Fruit fly (Drosophila melanogaster): ENCODE measurements around the gene CG31848.
A peak's percentile ranks its signal among the peaks of the same experiment; 100 is the strongest.

Gene CG31848

DNA sequence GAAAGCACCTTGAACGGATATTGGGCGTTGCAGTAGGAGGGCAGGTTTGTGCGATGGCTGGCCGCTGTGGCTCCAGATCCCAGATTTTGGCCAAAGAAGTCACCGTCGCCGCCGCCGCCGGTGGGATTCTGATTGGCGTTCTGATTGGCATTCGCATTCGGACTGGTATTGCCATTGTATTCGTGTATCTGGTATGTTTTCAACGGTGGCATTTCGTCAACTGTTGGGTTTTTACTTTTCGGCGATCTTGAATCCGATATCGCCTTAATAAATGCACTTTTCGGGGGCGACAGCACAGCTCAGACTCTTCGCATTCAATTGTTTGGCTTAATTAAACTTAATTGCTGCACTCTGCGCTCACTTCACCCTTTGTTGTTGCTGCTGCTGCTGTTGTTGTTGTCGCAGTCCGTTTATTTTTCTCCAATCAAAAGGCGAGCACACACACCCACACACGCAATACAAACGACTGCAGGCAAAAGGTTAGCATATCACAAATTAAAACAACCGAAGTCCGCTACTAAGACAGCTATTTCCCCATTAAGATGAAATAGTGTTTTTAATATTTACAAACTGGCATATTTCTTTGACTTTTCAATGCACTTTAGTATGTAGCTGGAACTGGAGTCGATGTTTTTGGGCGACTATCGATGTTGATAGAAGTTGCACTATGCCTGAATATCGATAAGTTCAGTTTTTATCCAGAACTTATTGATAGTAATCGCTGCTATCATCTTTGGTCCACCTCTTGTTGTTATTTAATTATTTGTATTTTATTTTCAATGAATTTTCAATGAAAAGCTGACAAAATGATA lies 46.2 kb downstream of the CG31848 start, which contains the start of the genes CG9426 and mRF1 (continued):
- TF ChIP-seq CG12236 (GFP tag; optimal IDR thresholded peaks at IDR 0.05) (no peak), TFAM (GFP tag; optimal IDR thresholded peaks at IDR 0.05) (no peak), CG3281 (GFP tag; optimal IDR thresholded peaks at IDR 0.05) (peak; percentile 13), chn (GFP tag; optimal IDR thresholded peaks at IDR 0.05) (no peak), peb (GFP tag; IDR thresholded peaks at IDR 0.05) (no peak), dysf (GFP tag; IDR thresholded peaks at IDR 0.05) (no peak), CG17568 (GFP tag; optimal IDR thresholded peaks at IDR 0.05) (no peak), Dp (GFP tag; optimal IDR thresholded peaks at IDR 0.05) (peak; percentile 24), Scr (GFP tag; IDR thresholded peaks at IDR 0.05; ENCODE audit: partially characterized antibody) (peak; percentile 97), CG33213 (GFP tag; optimal IDR thresholded peaks at IDR 0.05) (peak; percentile 13), crol (GFP tag; IDR thresholded peaks at IDR 0.05) (no peak), stc (GFP tag; IDR thresholded peaks at IDR 0.05) (no peak), CG8765 (GFP tag; IDR thresholded peaks at IDR 0.05) (no peak), dmrt11E (tag; optimal IDR thresholded peaks at IDR 0.05) (no peak), Drgx (GFP tag; IDR thresholded peaks at IDR 0.05) (no peak), Ets65A (GFP tag) (no peak), dimm (GFP tag; IDR thresholded peaks at IDR 0.05) (no peak), ind (GFP tag; optimal IDR thresholded peaks at IDR 0.05) (no peak), BtbVII (GFP tag; optimal IDR thresholded peaks at IDR 0.05) (no peak), CG32532 (GFP tag; IDR thresholded peaks at IDR 0.05) (no peak), HLH3B (GFP tag; IDR thresholded peaks at IDR 0.05) (no peak), Mad (GFP tag; optimal IDR thresholded peaks at IDR 0.05) (no peak), Six4 (GFP tag; optimal IDR thresholded peaks at IDR 0.05) (no peak), CG14441 (GFP tag; IDR thresholded peaks at IDR 0.05) (peak; percentile 22; the same call in 1 of the 2 replicates), Lim3 (GFP tag; IDR thresholded peaks at IDR 0.05) (no peak), vnd (GFP tag; IDR thresholded peaks at IDR 0.05; ENCODE audit: partially characterized antibody) (peak; percentile 95), CG30020 (tag; optimal IDR thresholded peaks at IDR 0.05) (peak; percentile 51), ftz-f1 (GFP tag; optimal IDR thresholded peaks at IDR 0.05) (no peak), CG34376 (GFP tag; optimal IDR thresholded peaks at IDR 0.05) (peak; percentile 65), CG11093 (GFP tag; IDR thresholded peaks at IDR 0.05) (no peak), Bgb (GFP tag; IDR thresholded peaks at IDR 0.05; ENCODE audit: partially characterized antibody) (peak; percentile 97), en (GFP tag; optimal IDR thresholded peaks at IDR 0.05) (no peak), D (optimal IDR thresholded peaks at IDR 0.05) (no peak), D (GFP tag; optimal IDR thresholded peaks at IDR 0.05) (no peak), CG18764 (GFP tag; optimal IDR thresholded peaks at IDR 0.05) (no peak), CG8388 (GFP tag; optimal IDR thresholded peaks at IDR 0.05) (no peak), btn (GFP tag; optimal IDR thresholded peaks at IDR 0.05) (no peak), Nf-YC (tag; optimal IDR thresholded peaks at IDR 0.05) (peak; percentile 90), CG11456 (GFP tag; IDR thresholded peaks at IDR 0.05) (no peak), otp (GFP tag; IDR thresholded peaks at IDR 0.05) (no peak), CG12299 (tag; optimal IDR thresholded peaks at IDR 0.05) (no peak), CG7928 (GFP tag; optimal IDR thresholded peaks at IDR 0.05) (no peak), Hmr (GFP tag; optimal IDR thresholded peaks at IDR 0.05) (peak; percentile 3), MESR4 (GFP tag; optimal IDR thresholded peaks at IDR 0.05) (peak; percentile 85), YL-1 (GFP tag; optimal IDR thresholded peaks at IDR 0.05) (peak; percentile 93), Fer2 (tag; optimal IDR thresholded peaks at IDR 0.05) (no peak), CG1233 (GFP tag; optimal IDR thresholded peaks at IDR 0.05) (no peak), cwo (GFP tag; optimal IDR thresholded peaks at IDR 0.05) (no peak), wek (GFP tag; optimal IDR thresholded peaks at IDR 0.05) (no peak), CG15269 (tag; optimal IDR thresholded peaks at IDR 0.05) (no peak)
